Worm (Caenorhabditis elegans) whole organism, mixed stage, embryonic: ENCODE measurements around the gene H20J04.4.

Experiments
- M03D4.4 ChIP-seq: sonication (generic microtip); optimal IDR thresholded peaks from 2 replicates; lab custom pipeline; 2017; ENCODE audit warnings: mild to moderate bottlenecking, missing genetic modification characterization, missing compliant biosample characterization
- bed-3 ChIP-seq: fragments of 200-800 bp; sonication (Bioruptor generic); optimal IDR thresholded peaks from 3 replicates; lab custom pipeline; 2018; ENCODE audit warnings: mild to moderate bottlenecking, missing genetic modification characterization, moderate library complexity, missing compliant biosample characterization
- blmp-1 ChIP-seq: fragments of 150-350 bp; optimal IDR thresholded peaks from 2 replicates; lab custom pipeline; 2014; ENCODE audit warnings: missing biosample characterization, missing genetic modification characterization
- ceh-39 ChIP-seq: fragments of 150-350 bp; optimal IDR thresholded peaks from 2 replicates; lab custom pipeline; 2014; ENCODE audit warnings: missing biosample characterization, missing genetic modification characterization
- ceh-43 ChIP-seq: fragments of 200-800 bp; sonication (Bioruptor generic); optimal IDR thresholded peaks from 2 replicates; lab custom pipeline; 2018; ENCODE audit warnings: mild to moderate bottlenecking, missing genetic modification characterization, moderate library complexity, missing compliant biosample characterization
- ceh-83 ChIP-seq: fragments of 200-800 bp; sonication (Bioruptor generic); optimal IDR thresholded peaks from 2 replicates; lab custom pipeline; 2018; ENCODE audit warnings: mild to moderate bottlenecking, missing genetic modification characterization, missing compliant biosample characterization
- ces-1 ChIP-seq: fragments of 150-350 bp; optimal IDR thresholded peaks from 2 replicates; lab custom pipeline; 2014; ENCODE audit warnings: missing biosample characterization, missing genetic modification reagents, missing genetic modification characterization
- drap-1 ChIP-seq: fragments of 200-800 bp; sonication (Bioruptor generic); optimal IDR thresholded peaks from 3 replicates; lab custom pipeline; 2018; ENCODE audit warnings: mild to moderate bottlenecking, missing genetic modification characterization, missing compliant biosample characterization
- elt-1 ChIP-seq: sonication (generic microtip); optimal IDR thresholded peaks from 2 replicates; lab custom pipeline; 2017; ENCODE audit warnings: missing genetic modification characterization, mild to moderate bottlenecking, missing compliant biosample characterization, antibody characterized with exemption, moderate library complexity, borderline replicate concordance; ENCODE audit not compliant: insufficient read depth
- elt-3 ChIP-seq: fragments of 150-350 bp; optimal IDR thresholded peaks from 2 replicates; lab custom pipeline; 2014; ENCODE audit warnings: missing biosample characterization, missing genetic modification characterization
- ham-2 ChIP-seq: fragments of 200-800 bp; sonication (Bioruptor generic); optimal IDR thresholded peaks from 2 replicates; lab custom pipeline; 2018; ENCODE audit warnings: mild to moderate bottlenecking, missing genetic modification characterization, missing compliant biosample characterization
- hlh-1 ChIP-seq: fragments of 150-350 bp; optimal IDR thresholded peaks from 2 replicates; lab custom pipeline; 2014; ENCODE audit warnings: missing biosample characterization, missing genetic modification reagents, missing genetic modification characterization
- lin-13 ChIP-seq: fragments of 150-350 bp; optimal IDR thresholded peaks from 2 replicates; lab custom pipeline; 2014; ENCODE audit warnings: missing biosample characterization, missing genetic modification characterization
- lsy-2 ChIP-seq: fragments of 150-350 bp; optimal IDR thresholded peaks from 2 replicates; lab custom pipeline; 2014; ENCODE audit warnings: missing biosample characterization, missing genetic modification characterization
- mab-5 ChIP-seq: fragments of 150-350 bp; optimal IDR thresholded peaks from 2 replicates; lab custom pipeline; 2014; ENCODE audit warnings: missing biosample characterization, missing genetic modification characterization
- mep-1 ChIP-seq: fragments of 150-350 bp; optimal IDR thresholded peaks from 2 replicates; lab custom pipeline; 2017; ENCODE audit warnings: missing biosample characterization, missing genetic modification reagents, missing genetic modification characterization, inconsistent platforms
- mls-2 ChIP-seq: sonication (generic microtip); optimal IDR thresholded peaks from 2 replicates; lab custom pipeline; 2016; ENCODE audit warnings: mild to moderate bottlenecking, missing genetic modification characterization, moderate library complexity, missing compliant biosample characterization
- nhr-12 ChIP-seq: fragments of 150-350 bp; optimal IDR thresholded peaks from 2 replicates; lab custom pipeline; 2014; ENCODE audit warnings: missing biosample characterization, missing genetic modification characterization
- nhr-237 ChIP-seq: fragments of 150-350 bp; optimal IDR thresholded peaks from 2 replicates; lab custom pipeline; 2014; ENCODE audit warnings: missing biosample characterization, missing genetic modification characterization
- nhr-28 ChIP-seq: fragments of 150-350 bp; optimal IDR thresholded peaks from 2 replicates; lab custom pipeline; 2014; ENCODE audit warnings: missing biosample characterization, missing genetic modification characterization
- nhr-76 ChIP-seq: sonication (generic microtip); optimal IDR thresholded peaks from 2 replicates; lab custom pipeline; 2017; ENCODE audit warnings: missing biosample characterization, missing genetic modification characterization
- pha-4 ChIP-seq: fragments of 150-350 bp; optimal IDR thresholded peaks from 2 replicates; lab custom pipeline; 2018; ENCODE audit warnings: missing biosample characterization, missing genetic modification reagents, missing genetic modification characterization
- sem-2 ChIP-seq: fragments of 200-800 bp; sonication (Bioruptor generic); optimal IDR thresholded peaks from 2 replicates; lab custom pipeline; 2018; ENCODE audit warnings: mild to moderate bottlenecking, missing genetic modification characterization, missing compliant biosample characterization
- snpc-4 ChIP-seq: fragments of 150-350 bp; optimal IDR thresholded peaks from 2 replicates; lab custom pipeline; 2014; ENCODE audit warnings: missing biosample characterization, missing genetic modification characterization
- sptf-1 ChIP-seq: sonication (generic microtip); optimal IDR thresholded peaks from 2 replicates; lab custom pipeline; 2017; ENCODE audit warnings: mild to moderate bottlenecking, missing genetic modification characterization, moderate library complexity, missing compliant biosample characterization
- tbx-8 ChIP-seq: fragments of 200-800 bp; sonication (Bioruptor generic); optimal IDR thresholded peaks from 2 replicates; lab custom pipeline; 2018; ENCODE audit warnings: mild to moderate bottlenecking, missing genetic modification characterization, moderate library complexity, missing compliant biosample characterization
- unc-120 ChIP-seq: sonication (generic microtip); optimal IDR thresholded peaks from 2 replicates; lab custom pipeline; 2017; ENCODE audit warnings: missing genetic modification characterization, missing compliant biosample characterization; ENCODE audit not compliant: poor library complexity, severe bottlenecking
- unc-39 ChIP-seq: fragments of 150-350 bp; optimal IDR thresholded peaks from 2 replicates; lab custom pipeline; 2014; ENCODE audit warnings: missing biosample characterization, missing genetic modification characterization
- zip-8 ChIP-seq: fragments of 150-350 bp; optimal IDR thresholded peaks from 2 replicates; lab custom pipeline; 2014; ENCODE audit warnings: missing biosample characterization, missing genetic modification characterization
- ztf-11 ChIP-seq: fragments of 150-350 bp; optimal IDR thresholded peaks from 2 replicates; lab custom pipeline; 2014; ENCODE audit warnings: missing biosample characterization, missing genetic modification characterization

The H20J04.4 gene

DNA sequence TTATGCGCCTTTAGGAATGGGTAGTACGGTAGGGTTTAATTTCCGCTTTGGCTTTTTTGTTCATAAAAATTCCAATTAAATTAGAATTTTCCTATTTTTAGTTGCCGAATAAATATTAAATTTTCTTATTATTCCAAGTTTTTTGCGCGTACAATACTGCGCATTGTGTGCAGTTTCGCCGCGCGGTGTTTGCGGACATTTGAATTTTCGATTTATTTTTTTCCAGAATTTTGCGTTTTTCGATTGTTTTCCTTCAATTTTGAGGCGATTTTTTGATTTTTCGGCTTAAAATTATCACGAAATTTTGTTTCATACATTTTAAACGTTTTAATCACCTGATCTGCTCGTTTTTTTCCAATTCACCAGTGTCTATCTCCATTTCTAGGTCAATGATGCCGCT, 5.9 kb upstream of the H20J04.4 start, which contains the start of gene H20J04.6:
Gene H20J04.6 (plus strand): TSS at position 386 of the 400 bp plus-strand sequence.
- no peak for TF ChIP-seq nhr-28 (tag; lab: Kevin White, UChicago)
- peak; percentile 29 for TF ChIP-seq mep-1 (tag; lab: Kevin White, UChicago)
- TF ChIP-seq bed-3 (GFP tag; lab: Kevin White, UChicago), result no peak
- no peak for TF ChIP-seq ceh-39 (tag; lab: Kevin White, UChicago)
- TF ChIP-seq ces-1 (GFP tag; lab: Kevin White, UChicago), result peak; percentile 18
- TF ChIP-seq nhr-76 (tag; lab: Kevin White, UChicago), result no peak
- no peak for TF ChIP-seq nhr-12 (tag; lab: Kevin White, UChicago)
- TF ChIP-seq zip-8 (tag; lab: Kevin White, UChicago), result no peak
- TF ChIP-seq ham-2 (GFP tag; lab: Kevin White, UChicago), result no peak
- peak; percentile 39 for TF ChIP-seq lsy-2 (tag; lab: Kevin White, UChicago)
- no peak for TF ChIP-seq ztf-11 (tag; lab: Kevin White, UChicago)
- peak; percentile 13 for TF ChIP-seq ceh-83 (GFP tag; lab: Kevin White, UChicago)
- TF ChIP-seq M03D4.4 (tag; lab: Kevin White, UChicago), result no peak
- TF ChIP-seq ceh-43, result no peak
- no peak for TF ChIP-seq sem-2 (GFP tag; lab: Kevin White, UChicago)
- TF ChIP-seq nhr-237 (tag; lab: Kevin White, UChicago), result no peak
- TF ChIP-seq unc-39 (tag; lab: Kevin White, UChicago), result no peak
- TF ChIP-seq unc-120 (tag; lab: Kevin White, UChicago), result no peak
- TF ChIP-seq snpc-4 (tag; lab: Kevin White, UChicago), result no peak
- no peak for TF ChIP-seq elt-1 (tag; lab: Kevin White, UChicago)
- TF ChIP-seq hlh-1 (tag; lab: Kevin White, UChicago), result no peak
- TF ChIP-seq blmp-1 (tag; lab: Kevin White, UChicago), result no peak
- TF ChIP-seq tbx-8 (GFP tag; lab: Kevin White, UChicago), result no peak
- no peak for TF ChIP-seq mab-5 (tag; lab: Kevin White, UChicago)
- no peak for TF ChIP-seq drap-1 (GFP tag; lab: Kevin White, UChicago)
- no peak for TF ChIP-seq elt-3 (tag; lab: Kevin White, UChicago)
- TF ChIP-seq mls-2 (tag; lab: Kevin White, UChicago), result no peak
- TF ChIP-seq sptf-1 (tag; lab: Kevin White, UChicago), result no peak
- TF ChIP-seq, all 35 proteins: peak for 4

DNA sequence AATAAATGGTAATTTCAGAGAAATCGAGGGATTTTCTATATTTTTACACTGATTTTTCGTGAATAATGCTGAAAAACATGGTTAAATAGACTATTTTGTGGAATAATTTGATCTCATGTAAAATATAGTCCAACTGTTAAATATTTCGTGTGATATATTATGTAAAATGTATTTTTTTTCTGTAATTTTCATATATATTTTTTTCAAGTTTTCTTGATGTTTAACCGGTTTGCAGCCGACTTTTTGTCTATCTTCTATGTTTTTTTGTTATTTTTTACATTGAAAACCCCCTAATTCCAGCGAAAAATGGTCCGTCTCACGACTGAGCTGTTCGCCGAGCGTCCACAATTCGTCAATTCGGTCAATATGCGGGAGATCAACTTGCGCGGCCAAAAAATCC, 4.8 kb upstream of the H20J04.4 start, which contains the start of gene mog-2:
Gene mog-2 (plus strand): TSS at position 301 of the 400 bp plus-strand sequence.
- TF ChIP-seq tbx-8 (GFP tag; lab: Kevin White, UChicago) (no peak), blmp-1 (tag; lab: Kevin White, UChicago) (no peak), lin-13 (no peak), ces-1 (GFP tag; lab: Kevin White, UChicago) (no peak), unc-39 (tag; lab: Kevin White, UChicago) (no peak), mls-2 (tag; lab: Kevin White, UChicago) (no peak), bed-3 (GFP tag; lab: Kevin White, UChicago) (no peak), zip-8 (tag; lab: Kevin White, UChicago) (no peak), nhr-76 (tag; lab: Kevin White, UChicago) (no peak), ceh-39 (tag; lab: Kevin White, UChicago) (no peak), elt-1 (tag; lab: Kevin White, UChicago) (no peak), lsy-2 (tag; lab: Kevin White, UChicago) (no peak), snpc-4 (tag; lab: Kevin White, UChicago) (no peak)

DNA sequence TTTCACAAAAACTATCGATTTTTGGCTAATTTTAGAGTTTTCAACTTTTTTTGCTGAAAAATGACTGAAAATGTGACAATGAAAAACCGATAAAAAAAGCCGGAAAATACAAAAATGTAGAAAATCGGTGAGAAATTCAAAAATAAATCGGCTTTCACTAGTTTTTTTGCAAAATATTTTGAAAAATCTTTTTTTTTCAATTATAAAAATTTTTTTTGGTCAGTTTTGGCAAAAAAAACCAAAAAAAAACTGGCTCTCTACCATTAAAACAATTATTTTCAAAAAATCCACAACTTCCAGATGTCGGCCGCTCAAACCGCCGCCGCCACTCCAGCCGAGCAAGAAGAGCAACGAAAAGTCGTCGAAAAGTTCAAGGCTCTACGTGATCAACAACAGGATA, 2.4 kb upstream of the H20J04.4 start, which contains the start of gene pfd-2:
Gene pfd-2 (plus strand): TSS at position 301 of the 400 bp plus-strand sequence.
- TF ChIP-seq mep-1 (tag; lab: Kevin White, UChicago) (no peak), sptf-1 (tag; lab: Kevin White, UChicago) (no peak)

DNA sequence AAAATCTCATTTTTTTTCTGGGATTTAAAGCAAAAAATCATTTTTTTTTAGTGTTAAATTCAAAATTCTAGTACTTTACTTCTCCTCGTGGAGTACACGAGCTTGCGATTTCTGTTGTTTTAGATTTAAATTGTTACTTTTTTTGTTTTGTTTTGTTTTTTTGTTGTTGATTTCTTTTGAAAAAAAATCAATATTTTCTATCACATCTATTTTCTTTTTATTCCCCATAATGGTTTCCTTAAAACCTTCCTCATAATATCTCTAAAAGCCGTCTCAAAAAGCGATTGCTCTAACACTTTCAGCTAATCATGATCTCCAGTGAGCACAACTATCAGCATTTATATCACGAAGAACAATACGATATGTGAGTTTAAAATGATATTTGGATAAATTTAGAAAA, 5.6 kb downstream of the H20J04.4 start, which contains the start of gene madf-3:
Gene madf-3 (plus strand): TSS at position 301 of the 400 bp plus-strand sequence.
- TF ChIP-seq mep-1 (tag; lab: Kevin White, UChicago) (no peak), pha-4 (no peak), ham-2 (GFP tag; lab: Kevin White, UChicago) (no peak), unc-120 (tag; lab: Kevin White, UChicago) (no peak)
